Worm (Caenorhabditis elegans): ENCODE measurements around the gene C29F7.10.

- TF ChIP-seq nhr-80 (tag; optimal IDR thresholded peaks at IDR 0.05) (no peak), dpl-1 (GFP tag; optimal IDR thresholded peaks at IDR 0.05) (no peak), unc-62 (GFP tag; optimal IDR thresholded peaks at IDR 0.05) (no peak), akir-1 (GFP tag; optimal IDR thresholded peaks at IDR 0.05) (no peak), aptf-2 (GFP tag; conservative IDR thresholded peaks at IDR 0.05) (no peak), F55B11.4 (tag; optimal IDR thresholded peaks at IDR 0.05; ENCODE audit: borderline replicate concordance, insufficient read depth) (no peak), pbrm-1 (GFP tag; IDR thresholded peaks at IDR 0.05) (no peak), nhr-179 (tag; optimal IDR thresholded peaks at IDR 0.05) (no peak)
Measured at ce11 chrX:13383273-13383672, 48.0 kb downstream of the C29F7.10 start.

All from whole organism, young adult.